Worm (Caenorhabditis elegans): ENCODE measurements around the gene asg-2.

DNA sequence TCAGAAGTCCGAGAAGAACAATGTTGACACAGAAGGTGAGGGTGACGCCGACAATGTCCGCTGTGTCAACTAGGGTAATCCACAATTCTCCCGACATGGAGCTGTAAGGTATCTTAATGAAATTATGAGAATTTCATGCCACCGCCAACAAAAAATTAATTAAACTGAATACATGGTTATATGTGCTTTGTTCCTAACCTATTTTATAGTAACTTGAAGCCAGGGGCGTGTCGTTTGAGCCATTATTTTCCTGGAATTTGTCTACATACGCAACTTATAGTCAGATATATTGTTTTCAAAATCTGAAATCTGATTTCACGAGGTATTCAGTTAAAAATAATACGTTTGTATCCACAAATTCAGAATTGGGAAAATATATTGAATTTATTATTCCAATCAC is 24.8 kb downstream of the asg-2 start, which contains the start of gene odr-10:
- TF ChIP-seq lim-7 (GFP tag; IDR thresholded peaks at IDR 0.05) (no peak), egl-27 (tag; optimal IDR thresholded peaks at IDR 0.05) (no peak), daf-19 (GFP tag; conservative IDR thresholded peaks at IDR 0.05) (no peak), egl-43 (GFP tag; IDR thresholded peaks at IDR 0.05) (no peak), lsy-2 (tag; optimal IDR thresholded peaks at IDR 0.05) (no peak), rbr-2 (tag; optimal IDR thresholded peaks at IDR 0.05) (no peak), lin-13 (GFP tag; optimal IDR thresholded peaks at IDR 0.05) (no peak), R02D3.7 (tag; optimal IDR thresholded peaks at IDR 0.05) (no peak), mxl-3 (GFP tag; optimal IDR thresholded peaks at IDR 0.05) (no peak)
